Fruit fly (Drosophila melanogaster) whole organism, embryonic: Measurements from ENCODE around the gene Wdfy2.
A peak's percentile ranks its signal among the peaks of the same experiment; 100 is the strongest.

ENCODE experiments used
- Aef1 ChIP-seq: fragments of 200-800 bp; sonication (Bioruptor generic); IDR thresholded peaks from 3 replicates; pipeline ENCODE4 v1.3.6; 2022; ENCODE audit warnings: missing biosample characterization, missing genetic modification characterization
- Atf6 ChIP-seq: fragments of 200-800 bp; sonication (Bioruptor generic); IDR thresholded peaks from 2 replicates; pipeline ENCODE4 v1.3.6; 2022; ENCODE audit warnings: missing biosample characterization, missing genetic modification characterization
- CG10209 ChIP-seq: fragments of 200-800 bp; sonication (Bioruptor generic); optimal IDR thresholded peaks from 3 replicates; lab custom pipeline; 2017; ENCODE audit warnings: missing biosample characterization, mild to moderate bottlenecking, missing genetic modification characterization, missing genetic modification reagents
- CG10431 ChIP-seq: fragments of 200-800 bp; sonication (Bioruptor generic); optimal IDR thresholded peaks from 3 replicates; lab custom pipeline; 2018; ENCODE audit warnings: missing biosample characterization, mild to moderate bottlenecking, missing genetic modification characterization
- CG11696 ChIP-seq: fragments of 200-800 bp; sonication (Bioruptor generic); IDR thresholded peaks from 2 replicates; pipeline ENCODE4 v1.3.6; 2022; ENCODE audit warnings: missing biosample characterization, missing genetic modification characterization
- CG12155 ChIP-seq: fragments of 200-800 bp; sonication (Bioruptor generic); optimal IDR thresholded peaks from 3 replicates; lab custom pipeline; 2016; ENCODE audit warnings: missing biosample characterization, missing genetic modification characterization
- CG12659 ChIP-seq: fragments of 200-800 bp; sonication (Bioruptor generic); optimal IDR thresholded peaks from 3 replicates; lab custom pipeline; 2017; ENCODE audit warnings: mild to moderate bottlenecking, missing biosample characterization, missing genetic modification reagents, missing genetic modification characterization
- CG13296 ChIP-seq: fragments of 200-800 bp; sonication (Bioruptor generic); optimal IDR thresholded peaks from 3 replicates; lab custom pipeline; 2018; ENCODE audit warnings: missing biosample characterization, mild to moderate bottlenecking, missing genetic modification characterization
- CG14860 ChIP-seq: fragments of 200-800 bp; sonication (Bioruptor generic); IDR thresholded peaks from 3 replicates; pipeline ENCODE4 v1.3.6; 2022; ENCODE audit warnings: missing biosample characterization, missing genetic modification characterization; ENCODE audit not compliant: partially characterized antibody
- CG18599 ChIP-seq: fragments of 200-800 bp; sonication (Bioruptor generic); optimal IDR thresholded peaks from 3 replicates; lab custom pipeline; 2017; ENCODE audit warnings: missing biosample characterization, missing genetic modification characterization, mild to moderate bottlenecking, moderate library complexity, missing genetic modification reagents
- CG30431 ChIP-seq: fragments of 200-800 bp; sonication (Bioruptor generic); optimal IDR thresholded peaks from 2 replicates; lab custom pipeline; 2017; ENCODE audit warnings: missing biosample characterization, missing genetic modification characterization
- CG31224 ChIP-seq: fragments of 200-800 bp; sonication (Bioruptor generic); IDR thresholded peaks from 2 replicates; pipeline ENCODE4 v1.3.6; 2022; ENCODE audit warnings: missing biosample characterization, missing genetic modification characterization
- CG34224 ChIP-seq: fragments of 200-800 bp; sonication (Bioruptor generic); IDR thresholded peaks from 3 replicates; pipeline ENCODE4 v1.3.6; 2022; ENCODE audit warnings: missing biosample characterization, missing genetic modification characterization; ENCODE audit not compliant: partially characterized antibody
- CG4282 ChIP-seq: fragments of 200-800 bp; sonication (Bioruptor generic); optimal IDR thresholded peaks from 2 replicates; lab custom pipeline; 2016; ENCODE audit warnings: missing biosample characterization, missing genetic modification characterization
- CG4328 ChIP-seq: fragments of 200-800 bp; sonication (Bioruptor generic); optimal IDR thresholded peaks from 3 replicates; lab custom pipeline; 2017; ENCODE audit warnings: missing biosample characterization, missing genetic modification reagents, missing genetic modification characterization
- CG4730 ChIP-seq: fragments of 200-800 bp; sonication (Bioruptor generic); IDR thresholded peaks from 2 replicates; pipeline ENCODE4 v1.3.6; 2022; ENCODE audit warnings: missing biosample characterization, missing genetic modification characterization
- CG6813 ChIP-seq: fragments of 200-800 bp; sonication (Bioruptor generic); optimal IDR thresholded peaks from 2 replicates; lab custom pipeline; 2017; ENCODE audit warnings: missing biosample characterization, missing genetic modification characterization, mild to moderate bottlenecking, moderate library complexity, missing genetic modification reagents
- CG9876 ChIP-seq: fragments of 200-800 bp; sonication (Bioruptor generic); optimal IDR thresholded peaks from 2 replicates; lab custom pipeline; 2016; ENCODE audit warnings: missing biosample characterization, missing genetic modification characterization
- D ChIP-seq, 2 experiments: fragments of 200-800 bp in 1 of 2; fragments of >200 bp in 1 of 2; sonication (Bioruptor generic) in 1 of 2; optimal IDR thresholded peaks; 2 replicates in 1 of 2; 3 replicates in 1 of 2; lab custom pipeline; 2017; ENCODE audit warnings: mild to moderate bottlenecking in 1 of 2, missing biosample characterization in 1 of 2, missing genetic modification characterization in 1 of 2, missing genetic modification reagents in 1 of 2
- Deaf1 ChIP-seq: fragments of 200-800 bp; optimal IDR thresholded peaks from 3 replicates; lab custom pipeline; 2019; ENCODE audit warnings: missing biosample characterization, mild to moderate bottlenecking, missing genetic modification characterization, moderate library complexity
- Dek ChIP-seq: fragments of 200-800 bp; sonication (Bioruptor generic); optimal IDR thresholded peaks from 3 replicates; lab custom pipeline; 2019; ENCODE audit warnings: missing biosample characterization, mild to moderate bottlenecking, missing genetic modification characterization, moderate library complexity
- HmgD ChIP-seq: fragments of 200-800 bp; sonication (Bioruptor generic); optimal IDR thresholded peaks from 3 replicates; lab custom pipeline; 2016; ENCODE audit warnings: missing biosample characterization, missing genetic modification characterization
- Hmr ChIP-seq: fragments of 200-800 bp; sonication (Bioruptor generic); optimal IDR thresholded peaks from 3 replicates; lab custom pipeline; 2017; ENCODE audit warnings: mild to moderate bottlenecking, missing biosample characterization, missing genetic modification reagents, missing genetic modification characterization
- Lhr ChIP-seq: fragments of 200-800 bp; sonication (Bioruptor generic); optimal IDR thresholded peaks from 3 replicates; lab custom pipeline; 2017; ENCODE audit warnings: mild to moderate bottlenecking, missing biosample characterization, missing genetic modification reagents, missing genetic modification characterization
- Mes4 ChIP-seq: fragments of 200-800 bp; sonication (Bioruptor generic); optimal IDR thresholded peaks from 2 replicates; lab custom pipeline; 2016; ENCODE audit warnings: missing biosample characterization, missing genetic modification characterization
- NK7.1 ChIP-seq: fragments of 200-800 bp; sonication (Bioruptor generic); optimal IDR thresholded peaks from 3 replicates; lab custom pipeline; 2016; ENCODE audit warnings: missing biosample characterization, missing genetic modification characterization
- Neu2 ChIP-seq: fragments of 200-800 bp; sonication (Bioruptor generic); optimal IDR thresholded peaks from 3 replicates; lab custom pipeline; 2016; ENCODE audit warnings: missing biosample characterization, missing genetic modification characterization, borderline replicate concordance
- PHDP ChIP-seq: fragments of 200-800 bp; sonication (Bioruptor generic); optimal IDR thresholded peaks from 3 replicates; lab custom pipeline; 2018; ENCODE audit warnings: missing biosample characterization, mild to moderate bottlenecking, missing genetic modification characterization, moderate library complexity
- Rfx ChIP-seq: fragments of 200-800 bp; sonication (Bioruptor generic); IDR thresholded peaks from 2 replicates; pipeline ENCODE4 v1.3.6; 2022; ENCODE audit warnings: missing biosample characterization, missing genetic modification characterization
- YL-1 ChIP-seq: fragments of 200-800 bp; sonication (Bioruptor generic); optimal IDR thresholded peaks from 3 replicates; lab custom pipeline; 2017; ENCODE audit warnings: missing biosample characterization, mild to moderate bottlenecking, missing genetic modification characterization
- abd-A ChIP-seq: fragments of 200-800 bp; sonication (Bioruptor generic); optimal IDR thresholded peaks from 3 replicates; lab custom pipeline; 2019; ENCODE audit warnings: missing biosample characterization, mild to moderate bottlenecking, missing genetic modification characterization, moderate library complexity
- ash1 ChIP-seq: fragments of 200-800 bp; sonication (Bioruptor generic); optimal IDR thresholded peaks from 2 replicates; lab custom pipeline; 2018; ENCODE audit warnings: missing biosample characterization, mild to moderate bottlenecking, missing genetic modification characterization
- bowl ChIP-seq: fragments of 200-800 bp; sonication (Bioruptor generic); IDR thresholded peaks from 2 replicates; pipeline ENCODE4 v1.3.6; 2022; ENCODE audit warnings: missing biosample characterization, missing genetic modification characterization
- caup ChIP-seq: fragments of 200-800 bp; sonication (Bioruptor generic); optimal IDR thresholded peaks from 3 replicates; lab custom pipeline; 2017; ENCODE audit warnings: missing biosample characterization, mild to moderate bottlenecking, missing genetic modification characterization, moderate library complexity; ENCODE audit not compliant: severe bottlenecking
- dm ChIP-seq: fragments of 200-800 bp; sonication (Bioruptor generic); optimal IDR thresholded peaks from 3 replicates; lab custom pipeline; 2016; ENCODE audit warnings: missing biosample characterization, missing genetic modification characterization
- inv ChIP-seq: fragments of 200-800 bp; sonication (Bioruptor generic); IDR thresholded peaks from 2 replicates; pipeline ENCODE4 v1.3.6; 2022; ENCODE audit warnings: missing biosample characterization, missing genetic modification characterization; ENCODE audit not compliant: partially characterized antibody
- jumu ChIP-seq: fragments of 200-800 bp; sonication (Bioruptor generic); optimal IDR thresholded peaks from 3 replicates; lab custom pipeline; 2016; ENCODE audit warnings: missing biosample characterization, missing genetic modification characterization
- kay ChIP-seq: fragments of 200-800 bp; sonication (Bioruptor generic); optimal IDR thresholded peaks from 2 replicates; lab custom pipeline; 2016; ENCODE audit warnings: missing biosample characterization, missing genetic modification characterization
- klu ChIP-seq: fragments of 200-800 bp; sonication (Bioruptor generic); IDR thresholded peaks from 2 replicates; pipeline ENCODE4 v1.3.6; 2022; ENCODE audit warnings: missing biosample characterization, missing genetic modification characterization
- kni ChIP-seq: fragments of 200-800 bp; sonication (Bioruptor generic); optimal IDR thresholded peaks from 3 replicates; lab custom pipeline; 2017; ENCODE audit warnings: mild to moderate bottlenecking, missing biosample characterization, missing genetic modification reagents, missing genetic modification characterization
- lab ChIP-seq: fragments of 200-800 bp; sonication (Bioruptor generic); optimal IDR thresholded peaks from 3 replicates; lab custom pipeline; 2017; ENCODE audit warnings: missing biosample characterization, missing genetic modification characterization, mild to moderate bottlenecking, moderate library complexity, missing genetic modification reagents
- mld ChIP-seq: fragments of 200-800 bp; sonication (Bioruptor generic); IDR thresholded peaks from 3 replicates; pipeline ENCODE4 v1.3.6; 2022; ENCODE audit warnings: missing biosample characterization, missing genetic modification characterization; ENCODE audit not compliant: partially characterized antibody
- ro ChIP-seq: fragments of 200-800 bp; sonication (Bioruptor generic); IDR thresholded peaks from 2 replicates; pipeline ENCODE4 v1.3.6; 2022; ENCODE audit warnings: missing biosample characterization, missing genetic modification characterization
- row ChIP-seq: fragments of 200-800 bp; sonication (Bioruptor generic); IDR thresholded peaks from 3 replicates; pipeline ENCODE4 v1.3.6; 2022; ENCODE audit warnings: missing biosample characterization, missing genetic modification characterization
- sd ChIP-seq: fragments of 200-800 bp; sonication (Bioruptor generic); optimal IDR thresholded peaks from 3 replicates; lab custom pipeline; 2018; ENCODE audit warnings: missing biosample characterization, mild to moderate bottlenecking, missing genetic modification characterization, moderate library complexity
- shn ChIP-seq: fragments of 200-800 bp; sonication (Bioruptor generic); optimal IDR thresholded peaks from 3 replicates; lab custom pipeline; 2016; ENCODE audit warnings: missing biosample characterization, missing genetic modification characterization
- sisA ChIP-seq: fragments of 200-800 bp; sonication (Bioruptor generic); IDR thresholded peaks from 2 replicates; pipeline ENCODE4 v1.3.6; 2022; ENCODE audit warnings: missing biosample characterization, missing genetic modification characterization
- tup ChIP-seq: fragments of 200-800 bp; sonication (Bioruptor generic); optimal IDR thresholded peaks from 2 replicates; lab custom pipeline; 2016; ENCODE audit warnings: missing biosample characterization, mild to moderate bottlenecking, missing genetic modification characterization, moderate library complexity
- zen2 ChIP-seq: fragments of 200-800 bp; sonication (Bioruptor generic); IDR thresholded peaks from 3 replicates; pipeline ENCODE4 v1.3.6; 2022; ENCODE audit warnings: missing biosample characterization, missing genetic modification characterization; ENCODE audit not compliant: partially characterized antibody

Wdfy2 gene

dm6 chr2L:10408122-10408576, 14.9 kb upstream of the Wdfy2 start, which contains the start of the genes Ip259 and RpS27A (continued):
- no peak for TF ChIP-seq Hmr (GFP tag; lab: Kevin White, UChicago)
- TF ChIP-seq Aef1 (GFP tag; lab: Robert Waterston, UW), result peak; percentile 54; the same call in 2 of the 3 replicates
- no peak for TF ChIP-seq sd
- peak; percentile 96 for TF ChIP-seq dm
- TF ChIP-seq CG12155 (GFP tag; lab: Kevin White, UChicago), result peak; percentile 33
- no peak for TF ChIP-seq kay
- TF ChIP-seq Dek (tag; lab: Kevin White, UChicago), result no peak
- TF ChIP-seq CG4328 (GFP tag; lab: Kevin White, UChicago), result peak; percentile 73
- TF ChIP-seq mld (GFP tag; lab: Robert Waterston, UW), result no peak
- peak; percentile 81 for TF ChIP-seq row (GFP tag; lab: Robert Waterston, UW)
- TF ChIP-seq YL-1, result peak; percentile 93
- TF ChIP-seq PHDP (tag; lab: Kevin White, UChicago), result peak; percentile 71
- no peak for TF ChIP-seq jumu (GFP tag; lab: Kevin White, UChicago)
- TF ChIP-seq shn (GFP tag; lab: Kevin White, UChicago), result peak; percentile 70
- TF ChIP-seq HmgD, result peak; percentile 35
- no peak; the same call in 1 of the 2 replicates for TF ChIP-seq sisA (GFP tag; lab: Robert Waterston, UW)
- no peak for TF ChIP-seq tup (GFP tag; lab: Kevin White, UChicago)
- peak; percentile 66 for TF ChIP-seq Atf6
- peak; percentile 84 for TF ChIP-seq CG9876 (GFP tag; lab: Kevin White, UChicago)
- peak; percentile 74 for TF ChIP-seq Lhr (GFP tag; lab: Kevin White, UChicago)
- no peak for TF ChIP-seq ash1 (GFP tag; lab: Kevin White, UChicago)
- TF ChIP-seq inv (GFP tag; lab: Robert Waterston, UW), result no peak
- TF ChIP-seq Mes4 (GFP tag; lab: Kevin White, UChicago), result peak; percentile 87
- peak; percentile 86; the same call in 1 of the 2 replicates for TF ChIP-seq Rfx (GFP tag; lab: Robert Waterston, UW)
- TF ChIP-seq CG10209 (GFP tag; lab: Kevin White, UChicago), result peak; percentile 80
- peak; percentile 83 for TF ChIP-seq CG6813 (GFP tag; lab: Kevin White, UChicago)
- TF ChIP-seq CG12659, result peak; percentile 90
- TF ChIP-seq CG13296 (GFP tag; lab: Kevin White, UChicago), result peak; percentile 79
- no peak for TF ChIP-seq abd-A (tag; lab: Kevin White, UChicago)
- TF ChIP-seq NK7.1 (GFP tag; lab: Kevin White, UChicago), result peak; percentile 44
- no peak; the same call in 2 of the 3 replicates for TF ChIP-seq CG34224 (GFP tag; lab: Robert Waterston, UW)
- TF ChIP-seq caup (GFP tag; lab: Kevin White, UChicago), result peak; percentile 93
- no peak for TF ChIP-seq Neu2 (GFP tag; lab: Kevin White, UChicago)
- TF ChIP-seq CG10431 (GFP tag; lab: Kevin White, UChicago), result peak; percentile 63
- no peak for TF ChIP-seq lab (GFP tag; lab: Kevin White, UChicago)
- TF ChIP-seq CG14860, result no peak
- no peak for TF ChIP-seq CG18599 (GFP tag; lab: Kevin White, UChicago)
- no peak for TF ChIP-seq D (optimal IDR thresholded peaks at IDR 0.05; lab: Kevin White, UChicago)
- TF ChIP-seq D (GFP tag; optimal IDR thresholded peaks at IDR 0.05; lab: Kevin White, UChicago), result peak; percentile 62
- peak; percentile 62 for TF ChIP-seq CG31224 (GFP tag; lab: Robert Waterston, UW)
- peak; percentile 35; the same call in 1 of the 2 replicates for TF ChIP-seq CG4730 (GFP tag; lab: Robert Waterston, UW)
- no peak for TF ChIP-seq CG11696 (GFP tag; lab: Robert Waterston, UW)
- no peak for TF ChIP-seq zen2 (GFP tag; lab: Robert Waterston, UW)
- peak; percentile 69 for TF ChIP-seq CG30431 (GFP tag; lab: Kevin White, UChicago)
- TF ChIP-seq klu (GFP tag; lab: Robert Waterston, UW), result no peak
- TF ChIP-seq kni, result no peak
- TF ChIP-seq bowl (GFP tag; lab: Robert Waterston, UW), result peak; percentile 69; the same call in 1 of the 2 replicates
- TF ChIP-seq CG4282 (GFP tag; lab: Kevin White, UChicago), result no peak
- no peak for TF ChIP-seq ro (GFP tag; lab: Robert Waterston, UW)
- TF ChIP-seq Deaf1 (tag; lab: Kevin White, UChicago), result no peak
